Worm (Caenorhabditis elegans) whole organism, L1 larva: ENCODE data around the gene Y54E2A.9.

Experiments
- C04F5.9 ChIP-seq: sonication (generic microtip); optimal IDR thresholded peaks from 2 replicates; lab custom pipeline; 2016; ENCODE audit warnings: missing genetic modification characterization, missing compliant biosample characterization
- C16A3.4 ChIP-seq: fragments of 150-350 bp; optimal IDR thresholded peaks from 2 replicates; lab custom pipeline; 2014; ENCODE audit warnings: missing biosample characterization, missing genetic modification characterization
- Y116A8C.19 ChIP-seq: sonication (generic microtip); optimal IDR thresholded peaks from 2 replicates; lab custom pipeline; 2016; ENCODE audit warnings: missing compliant biosample characterization, missing genetic modification characterization, borderline replicate concordance
- alr-1 ChIP-seq: fragments of 200-800 bp; sonication (Bioruptor generic); optimal IDR thresholded peaks from 2 replicates; lab custom pipeline; 2018; ENCODE audit warnings: borderline replicate concordance, mild to moderate bottlenecking, missing genetic modification characterization, missing compliant biosample characterization
- aly-2 ChIP-seq: fragments of 150-350 bp; optimal IDR thresholded peaks from 2 replicates; lab custom pipeline; 2014; ENCODE audit warnings: missing biosample characterization, missing genetic modification characterization
- ama-1 ChIP-seq: fragments of 150-350 bp; optimal IDR thresholded peaks from 2 replicates; lab custom pipeline; 2014
- blmp-1 ChIP-seq: fragments of 150-350 bp; optimal IDR thresholded peaks from 2 replicates; lab custom pipeline; 2014; ENCODE audit warnings: missing biosample characterization, missing genetic modification characterization
- ceh-8 ChIP-seq: fragments of 200-800 bp; sonication (Bioruptor generic); optimal IDR thresholded peaks from 2 replicates; lab custom pipeline; 2018; ENCODE audit warnings: mild to moderate bottlenecking, missing genetic modification characterization, moderate library complexity, missing compliant biosample characterization
- ceh-82 ChIP-seq, 3 experiments: fragments of 150-350 bp in 1 of 3; sonication (generic microtip) in 2 of 3; optimal IDR thresholded peaks; 2 replicates each; lab custom pipeline; 2014 to 2017; ENCODE audit warnings: missing biosample characterization in 3 of 3, missing genetic modification characterization in 3 of 3
- ces-1 ChIP-seq: fragments of 150-350 bp; optimal IDR thresholded peaks from 2 replicates; lab custom pipeline; 2014; ENCODE audit warnings: missing biosample characterization, missing genetic modification reagents, missing genetic modification characterization
- dpl-1 ChIP-seq, 3 experiments: fragments of 150-350 bp in 2 of 3; sonication (generic microtip) in 1 of 3; optimal IDR thresholded peaks; 2 replicates each; lab custom pipeline; 2014 to 2017; ENCODE audit warnings: missing biosample characterization in 3 of 3, missing genetic modification characterization in 3 of 3, missing genetic modification reagents in 3 of 3
- egl-13 ChIP-seq: sonication (generic microtip); optimal IDR thresholded peaks from 2 replicates; lab custom pipeline; 2016; ENCODE audit warnings: missing genotype, missing genetic modification reagents, missing genetic modification characterization, missing compliant biosample characterization
- elt-3 ChIP-seq, 6 experiments: fragments of 150-350 bp in 1 of 6; sonication (generic microtip); optimal IDR thresholded peaks; 2 replicates each; lab custom pipeline; 2017 to 2018; ENCODE audit warnings: missing biosample characterization in 6 of 6, missing genetic modification characterization in 6 of 6, inconsistent platforms in 1 of 6
- ets-5 ChIP-seq: fragments of 200-800 bp; sonication (Bioruptor generic); IDR thresholded peaks from 2 replicates; pipeline ENCODE4 v1.3.6; 2022; ENCODE audit warnings: missing genetic modification characterization, missing compliant biosample characterization
- fkh-10 ChIP-seq: sonication (generic microtip); optimal IDR thresholded peaks from 2 replicates; lab custom pipeline; 2017; ENCODE audit warnings: missing biosample characterization, missing genetic modification reagents, missing genetic modification characterization
- fkh-4 ChIP-seq: sonication (generic microtip); optimal IDR thresholded peaks from 2 replicates; lab custom pipeline; 2016; ENCODE audit warnings: missing compliant biosample characterization, missing genetic modification characterization, borderline replicate concordance
- fos-1 ChIP-seq: fragments of 150-350 bp; optimal IDR thresholded peaks from 2 replicates; lab custom pipeline; 2014; ENCODE audit warnings: missing biosample characterization, missing genetic modification characterization
- grh-1 ChIP-seq: fragments of 200-800 bp; sonication (Bioruptor generic); IDR thresholded peaks from 2 replicates; pipeline ENCODE4 v1.3.6; 2022; ENCODE audit warnings: missing genetic modification reagents, missing genetic modification characterization, missing compliant biosample characterization
- irx-1 ChIP-seq: sonication (generic microtip); optimal IDR thresholded peaks from 2 replicates; lab custom pipeline; 2016; ENCODE audit warnings: missing genetic modification characterization, missing compliant biosample characterization
- isw-1 ChIP-seq: fragments of 200-800 bp; sonication (Bioruptor generic); IDR thresholded peaks from 2 replicates; pipeline ENCODE4 v1.3.6; 2022; ENCODE audit warnings: missing genetic modification characterization, missing compliant biosample characterization
- jun-1 ChIP-seq: fragments of 150-350 bp; optimal IDR thresholded peaks from 2 replicates; lab custom pipeline; 2014; ENCODE audit warnings: missing biosample characterization, missing genetic modification reagents, missing genetic modification characterization
- lin-13 ChIP-seq: fragments of 150-350 bp; optimal IDR thresholded peaks from 2 replicates; lab custom pipeline; 2014; ENCODE audit warnings: missing biosample characterization, missing genetic modification reagents, missing genetic modification characterization
- lin-14 ChIP-seq: fragments of 200-800 bp; sonication (Bioruptor generic); optimal IDR thresholded peaks from 2 replicates; lab custom pipeline; 2018; ENCODE audit warnings: mild to moderate bottlenecking, missing genetic modification characterization, moderate library complexity, missing compliant biosample characterization
- lin-39 ChIP-seq: fragments of 150-350 bp; optimal IDR thresholded peaks from 2 replicates; lab custom pipeline; 2014; ENCODE audit warnings: missing biosample characterization, missing genetic modification reagents, missing genetic modification characterization
- mab-9 ChIP-seq: fragments of 200-800 bp; sonication (Bioruptor generic); IDR thresholded peaks from 2 replicates; pipeline ENCODE4 v1.3.6; 2022; ENCODE audit warnings: missing genetic modification reagents, missing genetic modification characterization, missing compliant biosample characterization
- mdl-1 ChIP-seq, 2 experiments: fragments of 150-350 bp; optimal IDR thresholded peaks; 2 replicates each; lab custom pipeline; 2014 to 2017; ENCODE audit warnings: missing biosample characterization in 2 of 2, missing genetic modification characterization in 2 of 2, inconsistent platforms in 1 of 2
- nhr-11 ChIP-seq: fragments of 150-350 bp; optimal IDR thresholded peaks from 2 replicates; lab custom pipeline; 2014; ENCODE audit warnings: missing biosample characterization, missing genetic modification characterization
- nhr-12 ChIP-seq: sonication (generic microtip); optimal IDR thresholded peaks from 2 replicates; lab custom pipeline; 2017; ENCODE audit warnings: missing biosample characterization, missing genetic modification characterization
- nhr-20 ChIP-seq: sonication (generic microtip); optimal IDR thresholded peaks from 2 replicates; lab custom pipeline; 2016; ENCODE audit warnings: mild to moderate bottlenecking, missing genetic modification characterization, missing compliant biosample characterization
- nhr-47 ChIP-seq: sonication (generic microtip); optimal IDR thresholded peaks from 2 replicates; lab custom pipeline; 2016; ENCODE audit warnings: mild to moderate bottlenecking, missing genetic modification characterization, moderate library complexity, missing compliant biosample characterization
- nhr-77 ChIP-seq: fragments of 150-350 bp; optimal IDR thresholded peaks from 2 replicates; lab custom pipeline; 2014; ENCODE audit warnings: missing biosample characterization, missing genetic modification characterization
- nhr-84 ChIP-seq: sonication (generic microtip); optimal IDR thresholded peaks from 2 replicates; lab custom pipeline; 2017; ENCODE audit warnings: missing biosample characterization, missing genetic modification characterization
- nhr-85 ChIP-seq: sonication (generic microtip); peaks from one replicate; lab custom pipeline; 2016; ENCODE audit warnings: missing genetic modification characterization, inconsistent platforms, missing compliant biosample characterization
- nhr-90 ChIP-seq: sonication (generic microtip); optimal IDR thresholded peaks from 2 replicates; lab custom pipeline; 2016; ENCODE audit warnings: mild to moderate bottlenecking, missing genetic modification characterization, missing compliant biosample characterization; ENCODE audit not compliant: poor library complexity
- pax-3 ChIP-seq: fragments of 200-800 bp; sonication (Bioruptor generic); optimal IDR thresholded peaks from 2 replicates; lab custom pipeline; 2018; ENCODE audit warnings: mild to moderate bottlenecking, missing genetic modification characterization, moderate library complexity, missing compliant biosample characterization
- rnt-1 ChIP-seq: sonication (generic microtip); optimal IDR thresholded peaks from 2 replicates; lab custom pipeline; 2016; ENCODE audit warnings: mild to moderate bottlenecking, missing genetic modification characterization, moderate library complexity, missing compliant biosample characterization
- snpc-4 ChIP-seq: fragments of 150-350 bp; optimal IDR thresholded peaks from 2 replicates; lab custom pipeline; 2014; ENCODE audit warnings: missing biosample characterization, missing genetic modification characterization
- snu-23 ChIP-seq: sonication (generic microtip); optimal IDR thresholded peaks from 2 replicates; lab custom pipeline; 2016; ENCODE audit warnings: missing genetic modification characterization, missing compliant biosample characterization
- swsn-7 ChIP-seq: sonication (generic microtip); optimal IDR thresholded peaks from 2 replicates; lab custom pipeline; 2016; ENCODE audit warnings: missing genetic modification characterization, missing compliant biosample characterization
- tbx-2 ChIP-seq: sonication (generic microtip); optimal IDR thresholded peaks from 2 replicates; lab custom pipeline; 2016; ENCODE audit warnings: missing genetic modification characterization, missing compliant biosample characterization
- unc-86 ChIP-seq: sonication (generic microtip); optimal IDR thresholded peaks from 2 replicates; lab custom pipeline; 2016; ENCODE audit warnings: missing genetic modification characterization, missing compliant biosample characterization
- unc-98 ChIP-seq: fragments of 200-800 bp; sonication (Bioruptor generic); IDR thresholded peaks from 2 replicates; pipeline ENCODE4 v1.3.6; 2022; ENCODE audit warnings: missing genetic modification characterization, missing compliant biosample characterization
- vab-15 ChIP-seq: sonication (generic microtip); optimal IDR thresholded peaks from 2 replicates; lab custom pipeline; 2017; ENCODE audit warnings: missing genotype, mild to moderate bottlenecking, missing genetic modification characterization, missing compliant biosample characterization
- xbp-1 ChIP-seq: sonication (generic microtip); optimal IDR thresholded peaks from 2 replicates; lab custom pipeline; 2016; ENCODE audit warnings: missing genetic modification characterization, missing compliant biosample characterization
- zip-4 ChIP-seq: fragments of 200-800 bp; sonication (Bioruptor generic); optimal IDR thresholded peaks from 2 replicates; lab custom pipeline; 2018; ENCODE audit warnings: mild to moderate bottlenecking, missing genetic modification characterization, moderate library complexity, missing compliant biosample characterization
- ztf-11 ChIP-seq, 2 experiments: sonication (generic microtip); optimal IDR thresholded peaks; 2 replicates each; lab custom pipeline; 2016 to 2017; ENCODE audit warnings: missing genetic modification characterization in 2 of 2, missing biosample characterization in 1 of 2, missing compliant biosample characterization in 1 of 2
- ztf-4 ChIP-seq: fragments of 150-350 bp; optimal IDR thresholded peaks from 2 replicates; lab custom pipeline; 2014; ENCODE audit warnings: missing biosample characterization, missing genetic modification characterization

Gene Y54E2A.9

DNA sequence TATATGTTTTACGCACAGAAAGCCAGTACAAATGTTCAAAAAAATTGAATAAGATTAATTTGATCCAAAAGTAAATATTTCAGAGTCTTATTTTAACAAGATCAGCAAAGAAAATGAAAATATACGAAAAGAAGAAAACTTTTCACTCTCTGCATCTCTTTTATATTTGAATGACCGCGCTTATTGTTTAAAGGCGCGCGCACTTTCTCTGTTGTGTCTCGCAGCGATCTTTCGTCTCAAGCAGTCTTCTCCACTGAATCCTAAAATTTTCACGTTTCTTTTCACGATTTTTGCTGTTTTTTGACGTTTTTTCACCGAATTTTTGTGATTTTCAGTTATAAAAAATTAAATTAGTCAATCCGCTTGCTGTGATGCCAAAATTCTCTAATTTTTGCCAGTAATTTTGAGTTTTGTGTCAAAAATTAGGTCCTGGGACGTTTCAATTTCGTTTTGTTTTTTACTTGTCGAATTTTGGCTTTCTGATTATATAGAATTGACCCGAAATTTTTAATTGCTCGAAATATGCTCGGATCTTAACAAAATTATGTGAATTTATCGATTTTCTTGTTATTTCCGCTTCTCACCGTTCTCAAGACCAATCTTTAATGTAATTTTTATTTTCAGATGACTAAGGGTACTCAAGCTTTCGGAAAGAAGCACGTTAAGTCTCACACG lies 29.2 kb upstream of the Y54E2A.9 start, which contains the start of gene W01D2.1 (continued):
- TF ChIP-seq lin-39 (tag; lab: Kevin White, UChicago) (peak; percentile 32), rnt-1 (tag; lab: Kevin White, UChicago) (peak; percentile 79), C04F5.9 (tag; lab: Kevin White, UChicago) (no peak), snpc-4 (tag; lab: Kevin White, UChicago) (peak; percentile 75), nhr-85 (peak; percentile 74), nhr-11 (tag; lab: Kevin White, UChicago) (no peak), swsn-7 (tag; lab: Kevin White, UChicago) (peak; percentile 61), egl-13 (tag; lab: Kevin White, UChicago) (no peak), mab-9 (no peak), fos-1 (peak; percentile 62), grh-1 (GFP tag; lab: Robert Waterston, UW) (no peak), unc-86 (tag; lab: Kevin White, UChicago) (peak; percentile 17), ztf-4 (no peak), jun-1 (peak; percentile 29), ceh-8 (GFP tag; lab: Kevin White, UChicago) (no peak), nhr-84 (tag; lab: Kevin White, UChicago) (no peak), ces-1 (GFP tag; lab: Kevin White, UChicago) (no peak), fkh-4 (tag; lab: Kevin White, UChicago) (no peak), nhr-20 (tag; lab: Kevin White, UChicago) (peak; percentile 77), C16A3.4 (peak; percentile 78), vab-15 (no peak), nhr-12 (tag; lab: Kevin White, UChicago) (no peak), ets-5 (GFP tag; lab: Robert Waterston, UW) (no peak), irx-1 (tag; lab: Kevin White, UChicago) (peak; percentile 26), isw-1 (peak; percentile 64), xbp-1 (tag; lab: Kevin White, UChicago) (peak; percentile 66), unc-98 (no peak), aly-2 (tag; lab: Kevin White, UChicago) (no peak), alr-1 (tag; lab: Kevin White, UChicago) (no peak), pax-3 (tag; lab: Kevin White, UChicago) (no peak), lin-13 (GFP tag; lab: Kevin White, UChicago) (peak; percentile 62), ceh-82 (tag; optimal IDR thresholded peaks at IDR 0.05; lab: Kevin White, UChicago) (peak in 2 of 3 experiments; percentile 48 to 83), nhr-90 (tag; lab: Kevin White, UChicago) (peak; percentile 54), dpl-1 (GFP tag; optimal IDR thresholded peaks at IDR 0.05; lab: Kevin White, UChicago) (peak; percentile 92 to 94 (median 92)), mdl-1 (tag; optimal IDR thresholded peaks at IDR 0.05; lab: Kevin White, UChicago) (peak in 1 of 2 experiments; percentile 57), ztf-11 (tag; optimal IDR thresholded peaks at IDR 0.05; lab: Kevin White, UChicago) (no peak), Y116A8C.19 (no peak), elt-3 (tag; optimal IDR thresholded peaks at IDR 0.05; lab: Kevin White, UChicago) (peak in 2 of 6 experiments; percentile 18 to 64), fkh-10 (GFP tag; lab: Kevin White, UChicago) (peak; percentile 28), ama-1 (lab: Kevin White, UChicago) (peak; percentile 24), zip-4 (GFP tag; lab: Kevin White, UChicago) (no peak), tbx-2 (tag; lab: Kevin White, UChicago) (peak; percentile 58), nhr-77 (tag; lab: Kevin White, UChicago) (peak; percentile 88), blmp-1 (tag; lab: Kevin White, UChicago) (peak; percentile 80), nhr-47 (tag; lab: Kevin White, UChicago) (peak; percentile 73), snu-23 (peak; percentile 76), lin-14 (GFP tag; lab: Kevin White, UChicago) (peak; percentile 63)
